Fruit fly (Drosophila melanogaster) whole organism, embryonic: ENCODE measurements around the gene pnt.
A peak's percentile ranks its signal among the peaks of the same experiment; 100 is the strongest.

Experiments used
- Adf1 ChIP-seq: fragments of 200-800 bp; sonication (Bioruptor generic); IDR thresholded peaks from 2 replicates; pipeline ENCODE4 v1.3.6; 2022; ENCODE audit warnings: missing biosample characterization, missing genetic modification characterization
- C15 ChIP-seq: fragments of 200-800 bp; sonication (Bioruptor generic); IDR thresholded peaks from 3 replicates; pipeline ENCODE4 v1.3.6; 2022; ENCODE audit warnings: missing biosample characterization, missing genetic modification characterization
- CG10147 ChIP-seq: fragments of 200-800 bp; sonication (Bioruptor generic); optimal IDR thresholded peaks from 2 replicates; lab custom pipeline; 2019; ENCODE audit warnings: missing biosample characterization, mild to moderate bottlenecking, missing genetic modification characterization, moderate library complexity
- CG10267 ChIP-seq: fragments of 200-800 bp; sonication (Bioruptor generic); optimal IDR thresholded peaks from 2 replicates; lab custom pipeline; 2018; ENCODE audit warnings: missing biosample characterization, mild to moderate bottlenecking, missing genetic modification characterization, moderate library complexity
- CG12071 ChIP-seq: fragments of 200-800 bp; sonication (Bioruptor generic); optimal IDR thresholded peaks from 3 replicates; lab custom pipeline; 2018; ENCODE audit warnings: missing biosample characterization, mild to moderate bottlenecking, missing genetic modification characterization
- CG12299 ChIP-seq: fragments of 200-800 bp; sonication (Bioruptor generic); optimal IDR thresholded peaks from 2 replicates; lab custom pipeline; 2018; ENCODE audit warnings: missing biosample characterization, mild to moderate bottlenecking, missing genetic modification characterization
- CG14710 ChIP-seq: fragments of 200-800 bp; sonication (Bioruptor generic); optimal IDR thresholded peaks from 3 replicates; lab custom pipeline; 2019; ENCODE audit warnings: missing biosample characterization, mild to moderate bottlenecking, missing genetic modification characterization, moderate library complexity
- CG17385 ChIP-seq: fragments of 200-800 bp; sonication (Bioruptor generic); optimal IDR thresholded peaks from 3 replicates; lab custom pipeline; 2018; ENCODE audit warnings: missing biosample characterization, mild to moderate bottlenecking, missing genetic modification characterization
- CG17829 ChIP-seq: fragments of 200-800 bp; optimal IDR thresholded peaks from 2 replicates; lab custom pipeline; 2019; ENCODE audit warnings: missing biosample characterization, mild to moderate bottlenecking, missing genetic modification characterization, moderate library complexity
- CG18262 ChIP-seq: fragments of 200-800 bp; optimal IDR thresholded peaks from 3 replicates; lab custom pipeline; 2019; ENCODE audit warnings: missing biosample characterization, mild to moderate bottlenecking, missing genetic modification characterization, moderate library complexity
- CG18764 ChIP-seq: fragments of 200-800 bp; sonication (Bioruptor generic); optimal IDR thresholded peaks from 3 replicates; lab custom pipeline; 2016; ENCODE audit warnings: missing biosample characterization, missing genetic modification characterization
- CG2116 ChIP-seq: fragments of 200-800 bp; sonication (Bioruptor generic); optimal IDR thresholded peaks from 3 replicates; lab custom pipeline; 2018; ENCODE audit warnings: missing biosample characterization, mild to moderate bottlenecking, missing genetic modification characterization
- CG2199 ChIP-seq: fragments of 200-800 bp; sonication (Bioruptor generic); IDR thresholded peaks from 3 replicates; pipeline ENCODE4 v1.3.6; 2022; ENCODE audit warnings: missing biosample characterization, missing genetic modification characterization
- CG33557 ChIP-seq: fragments of 200-800 bp; sonication (Bioruptor generic); optimal IDR thresholded peaks from 2 replicates; lab custom pipeline; 2019; ENCODE audit warnings: missing biosample characterization, mild to moderate bottlenecking, missing genetic modification characterization, moderate library complexity
- CG3995 ChIP-seq: fragments of 200-800 bp; sonication (Bioruptor generic); optimal IDR thresholded peaks from 3 replicates; lab custom pipeline; 2016; ENCODE audit warnings: missing biosample characterization, missing genetic modification characterization
- CG6791 ChIP-seq: fragments of 200-800 bp; sonication (Bioruptor generic); IDR thresholded peaks from 3 replicates; pipeline ENCODE4 v1.3.6; 2022; ENCODE audit warnings: missing biosample characterization, missing genetic modification characterization; ENCODE audit not compliant: partially characterized antibody
- CG7987 ChIP-seq: fragments of 200-800 bp; sonication (Bioruptor generic); optimal IDR thresholded peaks from 2 replicates; lab custom pipeline; 2018; ENCODE audit warnings: missing biosample characterization, mild to moderate bottlenecking, missing genetic modification characterization, moderate library complexity
- CG9817 ChIP-seq: fragments of 200-800 bp; sonication (Bioruptor generic); optimal IDR thresholded peaks from 2 replicates; lab custom pipeline; 2018; ENCODE audit warnings: missing biosample characterization, mild to moderate bottlenecking, missing genetic modification characterization, moderate library complexity
- CG9932 ChIP-seq: fragments of 200-800 bp; sonication (Bioruptor generic); IDR thresholded peaks from 2 replicates; pipeline ENCODE4 v1.3.6; 2022; ENCODE audit warnings: missing biosample characterization, missing genetic modification characterization
- Dek ChIP-seq: fragments of 200-800 bp; sonication (Bioruptor generic); optimal IDR thresholded peaks from 3 replicates; lab custom pipeline; 2019; ENCODE audit warnings: missing biosample characterization, mild to moderate bottlenecking, missing genetic modification characterization, moderate library complexity
- Dll ChIP-seq: fragments of 200-800 bp; sonication (Bioruptor generic); IDR thresholded peaks from 4 replicates; pipeline ENCODE4 v1.3.6; 2022; ENCODE audit warnings: missing biosample characterization, missing genetic modification characterization; ENCODE audit not compliant: partially characterized antibody
- ERR ChIP-seq: fragments of 200-800 bp; sonication (Bioruptor generic); optimal IDR thresholded peaks from 2 replicates; lab custom pipeline; 2016; ENCODE audit warnings: missing biosample characterization, missing genetic modification characterization
- Gug ChIP-seq: fragments of 200-800 bp; sonication (Bioruptor generic); IDR thresholded peaks from 4 replicates; pipeline ENCODE4 v1.3.6; 2022; ENCODE audit warnings: missing biosample characterization, missing genetic modification characterization
- Hand ChIP-seq: fragments of 200-800 bp; sonication (Bioruptor generic); optimal IDR thresholded peaks from 2 replicates; lab custom pipeline; 2017; ENCODE audit warnings: mild to moderate bottlenecking, missing biosample characterization, missing genetic modification reagents, missing genetic modification characterization
- Hmr ChIP-seq: fragments of 200-800 bp; sonication (Bioruptor generic); optimal IDR thresholded peaks from 3 replicates; lab custom pipeline; 2017; ENCODE audit warnings: mild to moderate bottlenecking, missing biosample characterization, missing genetic modification reagents, missing genetic modification characterization
- Hr3 ChIP-seq: fragments of 200-800 bp; sonication (Bioruptor generic); optimal IDR thresholded peaks from 3 replicates; lab custom pipeline; 2016; ENCODE audit warnings: missing biosample characterization, missing genetic modification characterization
- Kr ChIP-seq: fragments of 200-800 bp; sonication (Bioruptor generic); optimal IDR thresholded peaks from 2 replicates; lab custom pipeline; 2017; ENCODE audit warnings: missing biosample characterization, mild to moderate bottlenecking, missing genetic modification characterization
- Oaz ChIP-seq: fragments of 200-800 bp; sonication (Bioruptor generic); IDR thresholded peaks from 2 replicates; pipeline ENCODE4 v1.3.6; 2022; ENCODE audit warnings: missing biosample characterization, missing genetic modification characterization
- Scr ChIP-seq: fragments of 200-800 bp; sonication (Bioruptor generic); IDR thresholded peaks from 2 replicates; pipeline ENCODE4 v1.3.6; 2022; ENCODE audit warnings: missing biosample characterization, missing genetic modification characterization; ENCODE audit not compliant: partially characterized antibody
- Sry-δ ChIP-seq: fragments of 200-800 bp; sonication (Bioruptor generic); optimal IDR thresholded peaks from 2 replicates; lab custom pipeline; 2016; ENCODE audit warnings: missing biosample characterization, missing genetic modification characterization
- Xrp1 ChIP-seq: fragments of 200-800 bp; sonication (Bioruptor generic); IDR thresholded peaks from 2 replicates; pipeline ENCODE4 v1.3.6; 2022; ENCODE audit warnings: missing biosample characterization, missing genetic modification characterization
- ab ChIP-seq: fragments of 200-800 bp; sonication (Bioruptor generic); optimal IDR thresholded peaks from 2 replicates; lab custom pipeline; 2016; ENCODE audit warnings: missing biosample characterization, missing genetic modification characterization
- ara ChIP-seq: fragments of 200-800 bp; sonication (Bioruptor generic); IDR thresholded peaks from 2 replicates; pipeline ENCODE4 v1.3.6; 2022; ENCODE audit warnings: missing biosample characterization, missing genetic modification characterization
- bbx ChIP-seq: fragments of 200-800 bp; sonication (Bioruptor generic); IDR thresholded peaks from 2 replicates; pipeline ENCODE4 v1.3.6; 2022; ENCODE audit warnings: missing biosample characterization, missing genetic modification characterization; ENCODE audit not compliant: partially characterized antibody
- chif ChIP-seq, 2 experiments: fragments of 200-800 bp; sonication (Bioruptor generic); optimal IDR thresholded peaks; 3 replicates each; lab custom pipeline; 2016; ENCODE audit warnings: missing biosample characterization in 2 of 2, missing genetic modification characterization in 2 of 2
- fd64A ChIP-seq: fragments of 200-800 bp; sonication (Bioruptor generic); optimal IDR thresholded peaks from 3 replicates; lab custom pipeline; 2018; ENCODE audit warnings: missing biosample characterization, mild to moderate bottlenecking, missing genetic modification characterization
- fd96Cb ChIP-seq: fragments of 200-800 bp; sonication (Bioruptor generic); optimal IDR thresholded peaks from 2 replicates; lab custom pipeline; 2018; ENCODE audit warnings: missing biosample characterization, mild to moderate bottlenecking, missing genetic modification characterization, moderate library complexity
- gt ChIP-seq: fragments of 200-800 bp; sonication (Bioruptor generic); IDR thresholded peaks from 2 replicates; pipeline ENCODE4 v1.3.6; 2022; ENCODE audit warnings: missing biosample characterization, missing genetic modification characterization
- jing ChIP-seq: fragments of 200-800 bp; sonication (Bioruptor generic); optimal IDR thresholded peaks from 2 replicates; lab custom pipeline; 2018; ENCODE audit warnings: missing biosample characterization, mild to moderate bottlenecking, missing genetic modification characterization
- jumu ChIP-seq: fragments of 200-800 bp; sonication (Bioruptor generic); optimal IDR thresholded peaks from 3 replicates; lab custom pipeline; 2016; ENCODE audit warnings: missing biosample characterization, missing genetic modification characterization
- mam ChIP-seq: fragments of 200-800 bp; sonication (Bioruptor generic); optimal IDR thresholded peaks from 3 replicates; lab custom pipeline; 2016; ENCODE audit warnings: missing biosample characterization, missing genetic modification characterization
- oc ChIP-seq: fragments of 200-800 bp; sonication (Bioruptor generic); optimal IDR thresholded peaks from 2 replicates; lab custom pipeline; 2018; ENCODE audit warnings: missing biosample characterization, mild to moderate bottlenecking, missing genetic modification characterization, moderate library complexity
- onecut ChIP-seq: fragments of 200-800 bp; sonication (Bioruptor generic); IDR thresholded peaks from 2 replicates; pipeline ENCODE4 v1.3.6; 2022; ENCODE audit warnings: missing biosample characterization, missing genetic modification characterization
- pum ChIP-seq: fragments of 200-800 bp; sonication (Bioruptor generic); optimal IDR thresholded peaks from 2 replicates; lab custom pipeline; 2016; ENCODE audit warnings: missing biosample characterization, missing genetic modification characterization
- sc ChIP-seq, 3 experiments: fragments of >200 bp in 2 of 3; fragments of 200-800 bp in 1 of 3; sonication (Bioruptor generic) in 1 of 3; optimal IDR thresholded peaks; 2 replicates in 2 of 3; 3 replicates in 1 of 3; lab custom pipeline; 2017; ENCODE audit warnings: mild to moderate bottlenecking in 1 of 3, missing biosample characterization in 1 of 3, missing genetic modification characterization in 1 of 3, missing genetic modification reagents in 1 of 3
- sob ChIP-seq: fragments of 200-800 bp; sonication (Bioruptor generic); IDR thresholded peaks from 2 replicates; pipeline ENCODE4 v1.3.6; 2022; ENCODE audit warnings: missing biosample characterization, missing genetic modification characterization
- sug ChIP-seq: fragments of 200-800 bp; optimal IDR thresholded peaks from 2 replicates; lab custom pipeline; 2019; ENCODE audit warnings: missing biosample characterization, mild to moderate bottlenecking, missing genetic modification characterization, moderate library complexity
- trem ChIP-seq: fragments of 200-800 bp; optimal IDR thresholded peaks from 3 replicates; lab custom pipeline; 2019; ENCODE audit warnings: missing biosample characterization, mild to moderate bottlenecking, missing genetic modification characterization, moderate library complexity
- tup ChIP-seq: fragments of 200-800 bp; sonication (Bioruptor generic); optimal IDR thresholded peaks from 2 replicates; lab custom pipeline; 2016; ENCODE audit warnings: missing biosample characterization, mild to moderate bottlenecking, missing genetic modification characterization, moderate library complexity
- zfh2 ChIP-seq: fragments of 200-800 bp; sonication (Bioruptor generic); optimal IDR thresholded peaks from 2 replicates; lab custom pipeline; 2016; ENCODE audit warnings: missing biosample characterization, missing genetic modification characterization

pnt gene

dm6 chr3R:23331280-23331679 lies 14.7 kb downstream of the pnt start (continued):
- TF ChIP-seq Dek (tag; lab: Kevin White, UChicago) (no peak), ERR (GFP tag; lab: Kevin White, UChicago) (no peak), Adf1 (GFP tag; lab: Robert Waterston, UW) (no peak), CG12071 (GFP tag; lab: Kevin White, UChicago) (peak; percentile 54), Hand (no peak), CG17829 (tag; lab: Kevin White, UChicago) (peak; percentile 67), Kr (peak; percentile 11), fd96Cb (tag; lab: Kevin White, UChicago) (peak; percentile 35), CG2199 (GFP tag; lab: Robert Waterston, UW) (peak; percentile 68; the same call in 2 of the 3 replicates), ara (GFP tag; lab: Robert Waterston, UW) (peak; percentile 37; the same call in 1 of the 2 replicates), fd64A (GFP tag; lab: Kevin White, UChicago) (no peak), Sry-δ (GFP tag; lab: Kevin White, UChicago) (no peak), Xrp1 (GFP tag; lab: Robert Waterston, UW) (peak; percentile 75), gt (no peak), CG33557 (GFP tag; lab: Kevin White, UChicago) (peak; percentile 65), zfh2 (no peak), oc (tag; lab: Kevin White, UChicago) (no peak), CG18764 (GFP tag; lab: Kevin White, UChicago) (peak; percentile 40), ab (GFP tag; lab: Kevin White, UChicago) (no peak), sug (peak; percentile 13), CG10267 (tag; lab: Kevin White, UChicago) (peak; percentile 71), CG9817 (no peak), Dll (no peak), sc (optimal IDR thresholded peaks at IDR 0.05; lab: Kevin White, UChicago) (no peak), sc (GFP tag; optimal IDR thresholded peaks at IDR 0.05; lab: Kevin White, UChicago) (peak; percentile 50), trem (tag; lab: Kevin White, UChicago) (peak; percentile 54), mam (GFP tag; lab: Kevin White, UChicago) (peak; percentile 9), Hmr (GFP tag; lab: Kevin White, UChicago) (peak; percentile 36), sob (GFP tag; lab: Robert Waterston, UW) (no peak), CG7987 (GFP tag; lab: Kevin White, UChicago) (peak; percentile 86), CG10147 (GFP tag; lab: Kevin White, UChicago) (peak; percentile 12), CG12299 (tag; lab: Kevin White, UChicago) (no peak), jumu (GFP tag; lab: Kevin White, UChicago) (no peak), CG6791 (GFP tag; lab: Robert Waterston, UW) (no peak), CG18262 (tag; lab: Kevin White, UChicago) (peak; percentile 57), CG2116 (GFP tag; lab: Kevin White, UChicago) (no peak), C15 (0 out of 3 replicates have a peak, but pooled peaks have one; percentile 51), tup (GFP tag; lab: Kevin White, UChicago) (no peak), Hr3 (GFP tag; lab: Kevin White, UChicago) (peak; percentile 30), Scr (GFP tag; lab: Robert Waterston, UW) (no peak), Oaz (GFP tag; lab: Robert Waterston, UW) (no peak), bbx (GFP tag; lab: Robert Waterston, UW) (no peak), CG14710 (peak; percentile 68), chif (GFP tag; optimal IDR thresholded peaks at IDR 0.05; lab: Kevin White, UChicago) (peak in 1 of 2 experiments; percentile 34), CG3995 (GFP tag; lab: Kevin White, UChicago) (no peak), pum (GFP tag; lab: Kevin White, UChicago) (no peak), CG17385 (GFP tag; lab: Kevin White, UChicago) (peak; percentile 35), Gug (no peak), onecut (GFP tag; lab: Robert Waterston, UW) (peak; percentile 53), CG9932 (peak; percentile 32; the same call in 1 of the 2 replicates), jing (GFP tag; lab: Kevin White, UChicago) (peak; percentile 33)
